Worm (Caenorhabditis elegans) whole organism, L1 larva: ENCODE results near the gene nspe-5.
A peak's percentile ranks its signal among the peaks of the same experiment; 100 is the strongest.

Source experiments
- C16A3.4 ChIP-seq: fragments of 150-350 bp; optimal IDR thresholded peaks from 2 replicates; lab custom pipeline; 2014; ENCODE audit warnings: missing biosample characterization, missing genetic modification characterization
- alr-1 ChIP-seq: fragments of 200-800 bp; sonication (Bioruptor generic); optimal IDR thresholded peaks from 2 replicates; lab custom pipeline; 2018; ENCODE audit warnings: borderline replicate concordance, mild to moderate bottlenecking, missing genetic modification characterization, missing compliant biosample characterization
- ceh-82 ChIP-seq, 3 experiments: fragments of 150-350 bp in 1 of 3; sonication (generic microtip) in 2 of 3; optimal IDR thresholded peaks; 2 replicates each; lab custom pipeline; 2014 to 2017; ENCODE audit warnings: missing biosample characterization in 3 of 3, missing genetic modification characterization in 3 of 3
- dsc-1 ChIP-seq: sonication (generic microtip); optimal IDR thresholded peaks from 2 replicates; lab custom pipeline; 2016; ENCODE audit warnings: mild to moderate bottlenecking, missing genetic modification characterization, missing compliant biosample characterization
- egl-13 ChIP-seq: sonication (generic microtip); optimal IDR thresholded peaks from 2 replicates; lab custom pipeline; 2016; ENCODE audit warnings: missing genotype, missing genetic modification reagents, missing genetic modification characterization, missing compliant biosample characterization
- grh-1 ChIP-seq: fragments of 200-800 bp; sonication (Bioruptor generic); IDR thresholded peaks from 2 replicates; pipeline ENCODE4 v1.3.6; 2022; ENCODE audit warnings: missing genetic modification reagents, missing genetic modification characterization, missing compliant biosample characterization
- lin-39 ChIP-seq: fragments of 150-350 bp; optimal IDR thresholded peaks from 2 replicates; lab custom pipeline; 2014; ENCODE audit warnings: missing biosample characterization, missing genetic modification reagents, missing genetic modification characterization
- mdl-1 ChIP-seq, 2 experiments: fragments of 150-350 bp; optimal IDR thresholded peaks; 2 replicates each; lab custom pipeline; 2014 to 2017; ENCODE audit warnings: missing biosample characterization in 2 of 2, missing genetic modification characterization in 2 of 2, inconsistent platforms in 1 of 2
- nhr-11 ChIP-seq: fragments of 150-350 bp; optimal IDR thresholded peaks from 2 replicates; lab custom pipeline; 2014; ENCODE audit warnings: missing biosample characterization, missing genetic modification characterization
- nhr-76 ChIP-seq: sonication (generic microtip); optimal IDR thresholded peaks from 2 replicates; lab custom pipeline; 2017; ENCODE audit warnings: missing biosample characterization, missing genetic modification characterization
- nhr-90 ChIP-seq: sonication (generic microtip); optimal IDR thresholded peaks from 2 replicates; lab custom pipeline; 2016; ENCODE audit warnings: mild to moderate bottlenecking, missing genetic modification characterization, missing compliant biosample characterization; ENCODE audit not compliant: poor library complexity
- skn-1 ChIP-seq: fragments of 150-350 bp; optimal IDR thresholded peaks from 2 replicates; lab custom pipeline; 2014; ENCODE audit warnings: missing biosample characterization, missing genetic modification characterization
- tbx-2 ChIP-seq: sonication (generic microtip); optimal IDR thresholded peaks from 2 replicates; lab custom pipeline; 2016; ENCODE audit warnings: missing genetic modification characterization, missing compliant biosample characterization
- ztf-11 ChIP-seq, 2 experiments: sonication (generic microtip); optimal IDR thresholded peaks; 2 replicates each; lab custom pipeline; 2016 to 2017; ENCODE audit warnings: missing genetic modification characterization in 2 of 2, missing biosample characterization in 1 of 2, missing compliant biosample characterization in 1 of 2

DNA sequence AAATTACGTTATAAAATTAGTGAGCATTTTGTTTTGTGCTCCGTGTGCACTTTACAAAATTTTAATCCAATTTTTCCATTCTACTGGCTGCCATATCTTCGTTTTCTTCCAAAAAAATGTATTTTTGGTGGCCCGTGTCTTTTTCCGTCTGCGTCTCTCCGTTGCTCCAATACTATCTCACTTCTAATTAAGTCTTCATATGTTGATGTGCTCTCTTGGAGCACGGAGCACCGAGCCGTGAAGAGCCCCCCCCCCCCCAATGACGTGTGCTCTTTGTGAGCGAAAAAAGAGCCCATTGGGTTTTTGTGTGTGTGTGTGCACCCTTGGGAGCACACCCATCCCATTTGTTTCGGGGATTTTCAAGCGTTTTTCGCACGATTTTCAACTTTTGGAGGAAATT, 36.4 kb downstream of the nspe-5 start:
- TF ChIP-seq grh-1 (no peak), dsc-1 (peak; percentile 67), ceh-82 (tag; optimal IDR thresholded peaks at IDR 0.05; lab: Kevin White, UChicago) (no peak), nhr-11 (tag; lab: Kevin White, UChicago) (no peak), C16A3.4 (tag; lab: Kevin White, UChicago) (no peak), tbx-2 (peak; percentile 25), lin-39 (tag; lab: Kevin White, UChicago) (no peak), skn-1 (tag; lab: Kevin White, UChicago) (no peak), egl-13 (tag; lab: Kevin White, UChicago) (no peak), mdl-1 (tag; optimal IDR thresholded peaks at IDR 0.05; lab: Kevin White, UChicago) (no peak), nhr-90 (tag; lab: Kevin White, UChicago) (no peak), ztf-11 (tag; optimal IDR thresholded peaks at IDR 0.05; lab: Kevin White, UChicago) (no peak), alr-1 (no peak), nhr-76 (tag; lab: Kevin White, UChicago) (no peak)
